Worm (Caenorhabditis elegans): ENCODE measurements around the gene lgc-5.

ce11 chrIV:8299636-8300035, 42.8 kb upstream of the lgc-5 start, which contains the start of gene F35H10.6:
- no peak for TF ChIP-seq pbrm-1 (GFP tag; IDR thresholded peaks at IDR 0.05)
- no peak for TF ChIP-seq ceh-40 (GFP tag; IDR thresholded peaks at IDR 0.05)
- no peak for TF ChIP-seq nfya-1 (tag; optimal IDR thresholded peaks at IDR 0.05; ENCODE audit: borderline replicate concordance, insufficient read depth)
